Fruit fly (Drosophila melanogaster) ovary, adult (tissue): Measurements from ENCODE around the gene CG31808.

Experiments used
- CG17801 ChIP-seq: fragments of 200-800 bp; optimal IDR thresholded peaks from 2 replicates; lab custom pipeline; 2019; ENCODE audit warnings: missing biosample characterization, mild to moderate bottlenecking, missing genetic modification characterization, moderate library complexity; ENCODE audit not compliant: partially characterized antibody

CG31808 gene

dm6 chr2L:16715841-16716701, at the start of gene CG31808, which contains the start of gene Cyt-c-d:
TSS of gene CG31808 (minus strand) at chr2L:16716195.
TSS of gene Cyt-c-d (plus strand) at chr2L:16715891.
- peak; percentile 90 for TF ChIP-seq CG17801 (GFP tag; lab: Kevin White, UChicago)

- no peak for TF ChIP-seq CG17801 (GFP tag; lab: Kevin White, UChicago)
These were observed 48.5 kb upstream of the CG31808 start for dm6 chr2L:16764480-16764879.

dm6 chr2L:16761891-16762290, 45.9 kb upstream of the CG31808 start:
- no peak for TF ChIP-seq CG17801 (GFP tag; lab: Kevin White, UChicago)

- TF ChIP-seq CG17801 (GFP tag; lab: Kevin White, UChicago) = no peak
These were observed 44.8 kb upstream of the CG31808 start, which contains the start of gene ppk17 for dm6 chr2L:16760504-16761417. TSS of gene ppk17 (minus strand) at chr2L:16760554.

dm6 chr2L:16754074-16754473, 38.1 kb upstream of the CG31808 start, which contains the start of gene yellow-b:
TSS of gene yellow-b (plus strand) at chr2L:16754336.
- TF ChIP-seq CG17801 (GFP tag; lab: Kevin White, UChicago) = no peak

dm6 chr2L:16752340-16752739, 36.3 kb upstream of the CG31808 start:
- no peak for TF ChIP-seq CG17801 (GFP tag; lab: Kevin White, UChicago)

- TF ChIP-seq CG17801 (GFP tag; lab: Kevin White, UChicago) = no peak
These were observed 31.1 kb upstream of the CG31808 start for dm6 chr2L:16747145-16747544.

- TF ChIP-seq CG17801 (GFP tag; lab: Kevin White, UChicago) = no peak
These were observed 27.2 kb upstream of the CG31808 start, which contains the start of the genes LSm7 and BuGZ for dm6 chr2L:16743055-16743805. TSS of gene LSm7 (minus strand) at chr2L:16743100. TSS of gene BuGZ (plus strand) at chr2L:16743405.

dm6 chr2L:16738206-16738900, 22.4 kb upstream of the CG31808 start, which contains the start of the genes glu and ChLD3:
TSS of gene glu (minus strand) at chr2L:16738388.
TSS of gene ChLD3 (plus strand) at chr2L:16738850.
- TF ChIP-seq CG17801 (GFP tag; lab: Kevin White, UChicago) = no peak

dm6 chr2L:16732338-16732892, 16.4 kb upstream of the CG31808 start, which contains the start of gene Nubp1:
TSS of gene Nubp1 (plus strand) at chr2L:16732550.
- no peak for TF ChIP-seq CG17801 (GFP tag; lab: Kevin White, UChicago)

- TF ChIP-seq CG17801 (GFP tag; lab: Kevin White, UChicago) = no peak
These were observed 15.8 kb upstream of the CG31808 start, which contains the start of gene Prosbeta4 for dm6 chr2L:16731799-16732198. TSS of gene Prosbeta4 (minus strand) at chr2L:16732133.

- no peak for TF ChIP-seq CG17801 (GFP tag; lab: Kevin White, UChicago)
These were observed 14.9 kb upstream of the CG31808 start, which contains the start of gene CG17996 for dm6 chr2L:16730939-16731338. TSS of gene CG17996 (minus strand) at chr2L:16731039.

- TF ChIP-seq CG17801 (GFP tag; lab: Kevin White, UChicago) = no peak
These were observed 13.6 kb upstream of the CG31808 start, which contains the start of gene Tsen2 for dm6 chr2L:16729556-16729955. TSS of gene Tsen2 (plus strand) at chr2L:16729777.
